Worm (Caenorhabditis elegans) whole organism, midembryonic: ENCODE measurements around the gene cutl-2.

Experiments
- T22C8.4 ChIP-seq: fragments of 200-800 bp; sonication (Bioruptor generic); IDR thresholded peaks from 2 replicates; pipeline ENCODE4 v1.3.6; 2022; ENCODE audit warnings: missing genetic modification characterization, missing compliant biosample characterization
- cog-1 ChIP-seq: sonication (generic microtip); optimal IDR thresholded peaks from 2 replicates; lab custom pipeline; 2016; ENCODE audit warnings: missing genetic modification characterization, missing compliant biosample characterization
- flt-1 ChIP-seq: fragments of 200-800 bp; sonication (Bioruptor generic); IDR thresholded peaks from 2 replicates; pipeline ENCODE4 v1.3.6; 2022; ENCODE audit warnings: missing genetic modification characterization, missing compliant biosample characterization
- klf-2 ChIP-seq: fragments of 200-800 bp; sonication (Bioruptor generic); conservative IDR thresholded peaks from 2 replicates; pipeline ENCODE4 v1.3.6; 2022; ENCODE audit warnings: missing genetic modification reagents, missing genetic modification characterization, missing compliant biosample characterization
- med-1 ChIP-seq: sonication (generic microtip); optimal IDR thresholded peaks from 2 replicates; lab custom pipeline; 2017; ENCODE audit warnings: missing genetic modification characterization, mild to moderate bottlenecking, missing compliant biosample characterization, antibody characterized with exemption, missing genetic modification reagents; ENCODE audit not compliant: insufficient read depth
- ref-1 ChIP-seq: fragments of 200-800 bp; sonication (Bioruptor generic); conservative IDR thresholded peaks from 2 replicates; pipeline ENCODE4 v1.3.6; 2022; ENCODE audit warnings: missing genetic modification reagents, missing genetic modification characterization, missing compliant biosample characterization
- tab-1 ChIP-seq: fragments of 200-800 bp; sonication (Bioruptor generic); IDR thresholded peaks from 2 replicates; pipeline ENCODE4 v1.3.6; 2022; ENCODE audit warnings: missing genetic modification characterization, missing compliant biosample characterization
- ztf-23 ChIP-seq: fragments of 200-800 bp; sonication (Bioruptor generic); IDR thresholded peaks from 2 replicates; pipeline ENCODE4 v1.3.6; 2022; ENCODE audit warnings: missing genetic modification reagents, missing genetic modification characterization, missing compliant biosample characterization
- ztf-29 ChIP-seq: fragments of 200-800 bp; sonication (Bioruptor generic); IDR thresholded peaks from 2 replicates; pipeline ENCODE4 v1.3.6; 2022; ENCODE audit warnings: missing genetic modification reagents, missing genetic modification characterization, missing compliant biosample characterization

The cutl-2 gene

ce11 chrII:9724464-9724863 lies at the start of gene cutl-2:
TSS of gene cutl-2 (minus strand) at chrII:9724673.
- TF ChIP-seq klf-2, result no peak
- TF ChIP-seq ztf-29, result no peak
- no peak for TF ChIP-seq cog-1 (tag; lab: Kevin White, UChicago)
- TF ChIP-seq med-1, result no peak
- TF ChIP-seq ref-1 (GFP tag; lab: Robert Waterston, UW), result no peak
- TF ChIP-seq ztf-23 (GFP tag; lab: Robert Waterston, UW), result no peak
- TF ChIP-seq flt-1 (GFP tag; lab: Robert Waterston, UW), result no peak
- no peak for TF ChIP-seq tab-1 (GFP tag; lab: Robert Waterston, UW)
- TF ChIP-seq T22C8.4 (GFP tag; lab: Robert Waterston, UW), result no peak

- TF ChIP-seq T22C8.4 (GFP tag; lab: Robert Waterston, UW) (no peak), ztf-23 (GFP tag; lab: Robert Waterston, UW) (no peak), tab-1 (GFP tag; lab: Robert Waterston, UW) (no peak), cog-1 (tag; lab: Kevin White, UChicago) (no peak)
These were observed 49.6 kb upstream of the cutl-2 start, which contains the start of gene ZK1321.4 for ce11 chrII:9773892-9774581. TSS of gene ZK1321.4 (minus strand) at chrII:9773942.

- TF ChIP-seq flt-1 (GFP tag; lab: Robert Waterston, UW), result no peak
- TF ChIP-seq ref-1 (GFP tag; lab: Robert Waterston, UW), result no peak
These were observed 45.5 kb upstream of the cutl-2 start, which contains the start of gene aqp-10 for ce11 chrII:9769797-9770520. TSS of gene aqp-10 (minus strand) at chrII:9769847.

- no peak for TF ChIP-seq klf-2
- no peak for TF ChIP-seq T22C8.4 (GFP tag; lab: Robert Waterston, UW)
- no peak for TF ChIP-seq cog-1 (tag; lab: Kevin White, UChicago)
- no peak for TF ChIP-seq flt-1 (GFP tag; lab: Robert Waterston, UW)
- TF ChIP-seq med-1, result no peak
- TF ChIP-seq ref-1 (GFP tag; lab: Robert Waterston, UW), result no peak
- no peak for TF ChIP-seq ztf-29
- no peak for TF ChIP-seq tab-1 (GFP tag; lab: Robert Waterston, UW)
- TF ChIP-seq ztf-23 (GFP tag; lab: Robert Waterston, UW), result no peak
These were observed 40.2 kb upstream of the cutl-2 start for ce11 chrII:9764696-9765095.

ce11 chrII:9759382-9759781 lies 34.9 kb upstream of the cutl-2 start:
- TF ChIP-seq ztf-29 (no peak), ref-1 (GFP tag; lab: Robert Waterston, UW) (no peak), flt-1 (GFP tag; lab: Robert Waterston, UW) (no peak)

ce11 chrII:9757651-9758282 lies 33.3 kb upstream of the cutl-2 start, which contains the start of gene shk-1:
TSS of gene shk-1 (plus strand) at chrII:9758232.
- TF ChIP-seq ztf-23 (GFP tag; lab: Robert Waterston, UW) (no peak), tab-1 (GFP tag; lab: Robert Waterston, UW) (no peak), cog-1 (tag; lab: Kevin White, UChicago) (no peak), med-1 (no peak), T22C8.4 (GFP tag; lab: Robert Waterston, UW) (no peak), klf-2 (no peak), flt-1 (GFP tag; lab: Robert Waterston, UW) (no peak), ztf-29 (no peak), ref-1 (GFP tag; lab: Robert Waterston, UW) (no peak)

ce11 chrII:9755425-9755824 lies 31.0 kb upstream of the cutl-2 start:
- no peak for TF ChIP-seq T22C8.4 (GFP tag; lab: Robert Waterston, UW)
- no peak for TF ChIP-seq ztf-23 (GFP tag; lab: Robert Waterston, UW)
- no peak for TF ChIP-seq tab-1 (GFP tag; lab: Robert Waterston, UW)

ce11 chrII:9753730-9754129 lies 29.3 kb upstream of the cutl-2 start, which contains the start of gene ZK1321.1:
TSS of gene ZK1321.1 (plus strand) at chrII:9754030.
- no peak for TF ChIP-seq klf-2
- no peak for TF ChIP-seq med-1
- TF ChIP-seq ztf-29, result no peak
- no peak for TF ChIP-seq cog-1 (tag; lab: Kevin White, UChicago)
- TF ChIP-seq T22C8.4 (GFP tag; lab: Robert Waterston, UW), result no peak
- TF ChIP-seq ref-1 (GFP tag; lab: Robert Waterston, UW), result no peak
- no peak for TF ChIP-seq ztf-23 (GFP tag; lab: Robert Waterston, UW)
- TF ChIP-seq flt-1 (GFP tag; lab: Robert Waterston, UW), result no peak

- TF ChIP-seq T22C8.4 (GFP tag; lab: Robert Waterston, UW) (no peak), med-1 (no peak), ztf-23 (GFP tag; lab: Robert Waterston, UW) (no peak), ztf-29 (no peak), cog-1 (tag; lab: Kevin White, UChicago) (no peak), klf-2 (no peak), tab-1 (GFP tag; lab: Robert Waterston, UW) (no peak), ref-1 (GFP tag; lab: Robert Waterston, UW) (no peak), flt-1 (GFP tag; lab: Robert Waterston, UW) (no peak)
These were observed 28.6 kb upstream of the cutl-2 start, which contains the start of gene Y53C12B.7 for ce11 chrII:9753056-9753455. TSS of gene Y53C12B.7 (minus strand) at chrII:9753218.

- no peak for TF ChIP-seq ref-1 (GFP tag; lab: Robert Waterston, UW)
- no peak for TF ChIP-seq cog-1 (tag; lab: Kevin White, UChicago)
- TF ChIP-seq flt-1 (GFP tag; lab: Robert Waterston, UW), result no peak
- no peak for TF ChIP-seq ztf-23 (GFP tag; lab: Robert Waterston, UW)
- no peak for TF ChIP-seq klf-2
- TF ChIP-seq T22C8.4 (GFP tag; lab: Robert Waterston, UW), result no peak
- no peak for TF ChIP-seq med-1
- TF ChIP-seq tab-1 (GFP tag; lab: Robert Waterston, UW), result no peak
- no peak for TF ChIP-seq ztf-29
These were observed 27.8 kb upstream of the cutl-2 start for ce11 chrII:9752278-9752677.
